Worm (Caenorhabditis elegans) whole organism, L1 larva: ENCODE results near the gene acs-20.
A peak's percentile ranks its signal among the peaks of the same experiment; 100 is the strongest.

Source experiments
- C16A3.4 ChIP-seq: fragments of 150-350 bp; optimal IDR thresholded peaks from 2 replicates; lab custom pipeline; 2014; ENCODE audit warnings: missing biosample characterization, missing genetic modification characterization
- alr-1 ChIP-seq: fragments of 200-800 bp; sonication (Bioruptor generic); optimal IDR thresholded peaks from 2 replicates; lab custom pipeline; 2018; ENCODE audit warnings: borderline replicate concordance, mild to moderate bottlenecking, missing genetic modification characterization, missing compliant biosample characterization
- blmp-1 ChIP-seq: fragments of 150-350 bp; optimal IDR thresholded peaks from 2 replicates; lab custom pipeline; 2014; ENCODE audit warnings: missing biosample characterization, missing genetic modification characterization
- ceh-88 ChIP-seq: fragments of 200-800 bp; sonication (Bioruptor generic); IDR thresholded peaks from 2 replicates; pipeline ENCODE4 v1.3.6; 2022; ENCODE audit warnings: missing genetic modification characterization, missing compliant biosample characterization
- ces-1 ChIP-seq: fragments of 150-350 bp; optimal IDR thresholded peaks from 2 replicates; lab custom pipeline; 2014; ENCODE audit warnings: missing biosample characterization, missing genetic modification reagents, missing genetic modification characterization
- dpl-1 ChIP-seq, 3 experiments: fragments of 150-350 bp in 2 of 3; sonication (generic microtip) in 1 of 3; optimal IDR thresholded peaks; 2 replicates each; lab custom pipeline; 2014 to 2017; ENCODE audit warnings: missing biosample characterization in 3 of 3, missing genetic modification characterization in 3 of 3, missing genetic modification reagents in 3 of 3
- dsc-1 ChIP-seq: sonication (generic microtip); optimal IDR thresholded peaks from 2 replicates; lab custom pipeline; 2016; ENCODE audit warnings: mild to moderate bottlenecking, missing genetic modification characterization, missing compliant biosample characterization
- efl-1 ChIP-seq, 4 experiments: fragments of 150-350 bp; optimal IDR thresholded peaks in 3 of 4; peaks in 1 of 4; 1 replicate in 1 of 4; 2 replicates in 3 of 4; lab custom pipeline; 2014; ENCODE audit warnings: missing biosample characterization in 2 of 4, missing genetic modification characterization in 2 of 4, missing genetic modification reagents in 2 of 4
- elt-2 ChIP-seq: sonication (generic microtip); optimal IDR thresholded peaks from 2 replicates; lab custom pipeline; 2016; ENCODE audit warnings: missing genetic modification characterization, mild to moderate bottlenecking, inconsistent platforms, missing compliant biosample characterization, missing genetic modification reagents
- elt-3 ChIP-seq, 6 experiments: fragments of 150-350 bp in 1 of 6; sonication (generic microtip); optimal IDR thresholded peaks; 2 replicates each; lab custom pipeline; 2017 to 2018; ENCODE audit warnings: missing biosample characterization in 6 of 6, missing genetic modification characterization in 6 of 6, inconsistent platforms in 1 of 6
- ets-5 ChIP-seq: fragments of 200-800 bp; sonication (Bioruptor generic); IDR thresholded peaks from 2 replicates; pipeline ENCODE4 v1.3.6; 2022; ENCODE audit warnings: missing genetic modification characterization, missing compliant biosample characterization
- fkh-8 ChIP-seq: sonication (generic microtip); optimal IDR thresholded peaks from 2 replicates; lab custom pipeline; 2016; ENCODE audit warnings: mild to moderate bottlenecking, missing genetic modification characterization, missing compliant biosample characterization
- fos-1 ChIP-seq: fragments of 150-350 bp; optimal IDR thresholded peaks from 2 replicates; lab custom pipeline; 2014; ENCODE audit warnings: missing biosample characterization, missing genetic modification characterization
- grh-1 ChIP-seq: fragments of 200-800 bp; sonication (Bioruptor generic); IDR thresholded peaks from 2 replicates; pipeline ENCODE4 v1.3.6; 2022; ENCODE audit warnings: missing genetic modification reagents, missing genetic modification characterization, missing compliant biosample characterization
- hlh-17 ChIP-seq: fragments of 200-800 bp; sonication (Bioruptor generic); optimal IDR thresholded peaks from 2 replicates; lab custom pipeline; 2018; ENCODE audit warnings: missing genetic modification characterization, mild to moderate bottlenecking, missing compliant biosample characterization, moderate library complexity, borderline replicate concordance
- hpl-2 ChIP-seq: fragments of 150-350 bp; optimal IDR thresholded peaks from 2 replicates; lab custom pipeline; 2014; ENCODE audit warnings: missing biosample characterization, missing genetic modification reagents, missing genetic modification characterization
- jun-1 ChIP-seq: fragments of 150-350 bp; optimal IDR thresholded peaks from 2 replicates; lab custom pipeline; 2014; ENCODE audit warnings: missing biosample characterization, missing genetic modification reagents, missing genetic modification characterization
- lin-13 ChIP-seq: fragments of 150-350 bp; optimal IDR thresholded peaks from 2 replicates; lab custom pipeline; 2014; ENCODE audit warnings: missing biosample characterization, missing genetic modification reagents, missing genetic modification characterization
- lin-35 ChIP-seq, 2 experiments: fragments of 150-350 bp; optimal IDR thresholded peaks; 2 replicates each; lab custom pipeline; 2014; ENCODE audit warnings: missing biosample characterization in 2 of 2, missing genetic modification characterization in 2 of 2, missing genetic modification reagents in 2 of 2
- lin-39 ChIP-seq: fragments of 150-350 bp; optimal IDR thresholded peaks from 2 replicates; lab custom pipeline; 2014; ENCODE audit warnings: missing biosample characterization, missing genetic modification reagents, missing genetic modification characterization
- lsy-2 ChIP-seq, 2 experiments: fragments of 150-350 bp; optimal IDR thresholded peaks; 2 replicates each; lab custom pipeline; 2014; ENCODE audit warnings: missing biosample characterization in 2 of 2, missing genetic modification characterization in 2 of 2
- mab-9 ChIP-seq: fragments of 200-800 bp; sonication (Bioruptor generic); IDR thresholded peaks from 2 replicates; pipeline ENCODE4 v1.3.6; 2022; ENCODE audit warnings: missing genetic modification reagents, missing genetic modification characterization, missing compliant biosample characterization
- mep-1 ChIP-seq: fragments of 150-350 bp; optimal IDR thresholded peaks from 2 replicates; lab custom pipeline; 2014; ENCODE audit warnings: missing biosample characterization, missing genetic modification characterization
- nhr-11 ChIP-seq: fragments of 150-350 bp; optimal IDR thresholded peaks from 2 replicates; lab custom pipeline; 2014; ENCODE audit warnings: missing biosample characterization, missing genetic modification characterization
- nhr-20 ChIP-seq: sonication (generic microtip); optimal IDR thresholded peaks from 2 replicates; lab custom pipeline; 2016; ENCODE audit warnings: mild to moderate bottlenecking, missing genetic modification characterization, missing compliant biosample characterization
- nhr-237 ChIP-seq: fragments of 150-350 bp; optimal IDR thresholded peaks from 2 replicates; lab custom pipeline; 2014; ENCODE audit warnings: missing biosample characterization, missing genetic modification characterization
- nhr-28 ChIP-seq: fragments of 150-350 bp; optimal IDR thresholded peaks from 2 replicates; lab custom pipeline; 2014; ENCODE audit warnings: missing biosample characterization, missing genetic modification characterization
- nhr-71 ChIP-seq: sonication (generic microtip); optimal IDR thresholded peaks from 2 replicates; lab custom pipeline; 2016; ENCODE audit warnings: mild to moderate bottlenecking, missing genetic modification characterization, moderate library complexity, missing compliant biosample characterization
- nhr-76 ChIP-seq: sonication (generic microtip); optimal IDR thresholded peaks from 2 replicates; lab custom pipeline; 2017; ENCODE audit warnings: missing biosample characterization, missing genetic modification characterization
- nhr-77 ChIP-seq: fragments of 150-350 bp; optimal IDR thresholded peaks from 2 replicates; lab custom pipeline; 2014; ENCODE audit warnings: missing biosample characterization, missing genetic modification characterization
- nhr-85 ChIP-seq: sonication (generic microtip); peaks from one replicate; lab custom pipeline; 2016; ENCODE audit warnings: missing genetic modification characterization, inconsistent platforms, missing compliant biosample characterization
- nhr-90 ChIP-seq: sonication (generic microtip); optimal IDR thresholded peaks from 2 replicates; lab custom pipeline; 2016; ENCODE audit warnings: mild to moderate bottlenecking, missing genetic modification characterization, missing compliant biosample characterization; ENCODE audit not compliant: poor library complexity
- rnt-1 ChIP-seq: sonication (generic microtip); optimal IDR thresholded peaks from 2 replicates; lab custom pipeline; 2016; ENCODE audit warnings: mild to moderate bottlenecking, missing genetic modification characterization, moderate library complexity, missing compliant biosample characterization
- snpc-4 ChIP-seq: fragments of 150-350 bp; optimal IDR thresholded peaks from 2 replicates; lab custom pipeline; 2014; ENCODE audit warnings: missing biosample characterization, missing genetic modification characterization
- snu-23 ChIP-seq: sonication (generic microtip); optimal IDR thresholded peaks from 2 replicates; lab custom pipeline; 2016; ENCODE audit warnings: missing genetic modification characterization, missing compliant biosample characterization
- sox-4 ChIP-seq: sonication (generic microtip); optimal IDR thresholded peaks from 2 replicates; lab custom pipeline; 2016; ENCODE audit warnings: missing genetic modification characterization, missing compliant biosample characterization
- sptf-1 ChIP-seq: fragments of 150-350 bp; optimal IDR thresholded peaks from 2 replicates; lab custom pipeline; 2014; ENCODE audit warnings: missing biosample characterization, missing genetic modification characterization
- tbx-2 ChIP-seq: sonication (generic microtip); optimal IDR thresholded peaks from 2 replicates; lab custom pipeline; 2016; ENCODE audit warnings: missing genetic modification characterization, missing compliant biosample characterization
- tlp-1 ChIP-seq: fragments of 150-350 bp; optimal IDR thresholded peaks from 2 replicates; lab custom pipeline; 2014; ENCODE audit warnings: missing biosample characterization, missing genetic modification characterization
- unc-30 ChIP-seq: sonication (generic microtip); optimal IDR thresholded peaks from 2 replicates; lab custom pipeline; 2017; ENCODE audit warnings: missing biosample characterization, missing genetic modification characterization
- unc-62 ChIP-seq: fragments of 150-350 bp; optimal IDR thresholded peaks from 2 replicates; lab custom pipeline; 2014; ENCODE audit warnings: missing biosample characterization, missing genetic modification reagents, missing genetic modification characterization
- unc-86 ChIP-seq: sonication (generic microtip); optimal IDR thresholded peaks from 2 replicates; lab custom pipeline; 2016; ENCODE audit warnings: missing genetic modification characterization, missing compliant biosample characterization
- unc-98 ChIP-seq: fragments of 200-800 bp; sonication (Bioruptor generic); IDR thresholded peaks from 2 replicates; pipeline ENCODE4 v1.3.6; 2022; ENCODE audit warnings: missing genetic modification characterization, missing compliant biosample characterization
- vab-15 ChIP-seq: sonication (generic microtip); optimal IDR thresholded peaks from 2 replicates; lab custom pipeline; 2017; ENCODE audit warnings: missing genotype, mild to moderate bottlenecking, missing genetic modification characterization, missing compliant biosample characterization
- zag-1 ChIP-seq: fragments of 150-350 bp; optimal IDR thresholded peaks from 2 replicates; lab custom pipeline; 2014; ENCODE audit warnings: missing biosample characterization, missing genetic modification characterization
- ztf-4 ChIP-seq: fragments of 150-350 bp; optimal IDR thresholded peaks from 2 replicates; lab custom pipeline; 2014; ENCODE audit warnings: missing biosample characterization, missing genetic modification characterization

The acs-20 gene

DNA sequence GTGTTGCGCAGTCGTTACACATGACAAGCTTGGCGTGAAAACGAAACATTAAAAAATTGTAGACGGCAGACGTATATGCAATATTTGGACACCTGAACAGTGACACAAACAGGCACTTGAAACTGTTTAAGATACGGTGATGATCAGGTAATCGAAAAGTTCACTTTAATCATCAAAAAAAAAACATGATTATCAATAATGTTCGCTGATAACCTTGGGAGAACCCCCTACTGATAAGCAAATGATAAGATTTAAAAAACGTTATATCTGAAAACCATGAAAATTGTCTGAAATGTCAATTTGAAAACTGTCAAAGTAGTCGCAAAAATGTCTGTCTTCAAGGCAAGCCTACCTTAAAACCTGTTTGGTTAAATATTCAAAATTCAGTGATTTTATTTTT, 1.5 kb upstream of the acs-20 start:
- TF ChIP-seq elt-2: peak; percentile 5
- TF ChIP-seq sox-4 (tag; lab: Kevin White, UChicago): no peak

ce11 chrIV:12396645-12397258, 1.8 kb downstream of the acs-20 start:
- TF ChIP-seq snu-23: peak; percentile 18
- no peak for TF ChIP-seq unc-86 (tag; lab: Kevin White, UChicago)
- peak; percentile 19 for TF ChIP-seq nhr-90
- TF ChIP-seq nhr-77 (tag; lab: Kevin White, UChicago): no peak
- peak; percentile 99 for TF ChIP-seq blmp-1
- TF ChIP-seq dsc-1 (tag; lab: Kevin White, UChicago): peak; percentile 45
- TF ChIP-seq nhr-237 (tag; lab: Kevin White, UChicago): no peak
- TF ChIP-seq jun-1: peak; percentile 15
- TF ChIP-seq tbx-2 (tag; lab: Kevin White, UChicago): no peak
- peak; percentile 56 for TF ChIP-seq ztf-4 (tag; lab: Kevin White, UChicago)
- TF ChIP-seq lsy-2 (tag; optimal IDR thresholded peaks at IDR 0.05; lab: Kevin White, UChicago): peak; percentile 16 to 54
- peak in 1 of 6 experiments; percentile 28 for TF ChIP-seq elt-3 (tag; optimal IDR thresholded peaks at IDR 0.05; lab: Kevin White, UChicago)
- TF ChIP-seq nhr-20 (tag; lab: Kevin White, UChicago): peak; percentile 15
- TF ChIP-seq mep-1 (tag; lab: Kevin White, UChicago): peak; percentile 73
- TF ChIP-seq ets-5: no peak
- TF ChIP-seq lin-35 (GFP tag; optimal IDR thresholded peaks at IDR 0.05; lab: Kevin White, UChicago): peak in 1 of 2 experiments; percentile 50
- peak; percentile 80 for TF ChIP-seq nhr-85 (tag; lab: Kevin White, UChicago)
- peak in 2 of 3 experiments; percentile 0 to 33 for TF ChIP-seq dpl-1 (GFP tag; optimal IDR thresholded peaks at IDR 0.05; lab: Kevin White, UChicago)
- TF ChIP-seq grh-1 (GFP tag; lab: Robert Waterston, UW): peak; percentile 67
- no peak for TF ChIP-seq tlp-1 (tag; lab: Kevin White, UChicago)
- no peak for TF ChIP-seq sox-4 (tag; lab: Kevin White, UChicago)
- peak; percentile 23 to 28 for TF ChIP-seq efl-1 (optimal IDR thresholded peaks at IDR 0.05; lab: Kevin White, UChicago)
- TF ChIP-seq efl-1 (GFP tag; optimal IDR thresholded peaks at IDR 0.05 in 1 of 2; lab: Kevin White, UChicago): peak in 1 of 2 experiments; percentile 6

ce11 chrIV:12391003-12391637, 7.4 kb downstream of the acs-20 start, which contains the start of the genes rps-23 and dpm-3:
Gene rps-23, minus strand, starts transcription at chrIV:12391053.
Gene dpm-3, plus strand, starts transcription at chrIV:12391587.
- peak; percentile 87 for TF ChIP-seq ceh-88 (GFP tag; lab: Robert Waterston, UW)
- TF ChIP-seq nhr-237 (tag; lab: Kevin White, UChicago): peak; percentile 62
- peak; percentile 91 for TF ChIP-seq fos-1 (tag; lab: Kevin White, UChicago)
- peak; percentile 99 for TF ChIP-seq rnt-1 (tag; lab: Kevin White, UChicago)
- TF ChIP-seq zag-1 (tag; lab: Kevin White, UChicago): peak; percentile 65
- TF ChIP-seq nhr-71: peak; percentile 97
- TF ChIP-seq lin-39 (tag; lab: Kevin White, UChicago): peak; percentile 85
- no peak for TF ChIP-seq unc-62 (GFP tag; lab: Kevin White, UChicago)
- no peak for TF ChIP-seq unc-30
- peak; percentile 98 for TF ChIP-seq fkh-8
- no peak for TF ChIP-seq hlh-17 (GFP tag; lab: Kevin White, UChicago)
- TF ChIP-seq ces-1 (GFP tag; lab: Kevin White, UChicago): no peak
- peak; percentile 94 for TF ChIP-seq vab-15 (tag; lab: Kevin White, UChicago)
- TF ChIP-seq lsy-2 (tag; optimal IDR thresholded peaks at IDR 0.05; lab: Kevin White, UChicago): peak; percentile 100
- TF ChIP-seq snpc-4 (tag; lab: Kevin White, UChicago): peak; percentile 75
- peak; percentile 93 for TF ChIP-seq lin-13 (GFP tag; lab: Kevin White, UChicago)
- peak; percentile 94 for TF ChIP-seq nhr-20 (tag; lab: Kevin White, UChicago)
- TF ChIP-seq nhr-76 (tag; lab: Kevin White, UChicago): no peak
- TF ChIP-seq hpl-2 (GFP tag; lab: Kevin White, UChicago): peak; percentile 55
- peak; percentile 87 for TF ChIP-seq nhr-11 (tag; lab: Kevin White, UChicago)
- TF ChIP-seq unc-86 (tag; lab: Kevin White, UChicago): peak; percentile 91
- peak; percentile 97 for TF ChIP-seq C16A3.4
- TF ChIP-seq sox-4 (tag; lab: Kevin White, UChicago): peak; percentile 79
- peak; percentile 93 to 96 for TF ChIP-seq efl-1 (optimal IDR thresholded peaks at IDR 0.05; lab: Kevin White, UChicago)
- peak; percentile 87 to 98 for TF ChIP-seq efl-1 (GFP tag; optimal IDR thresholded peaks at IDR 0.05 in 1 of 2; lab: Kevin White, UChicago)
- peak; percentile 90 for TF ChIP-seq unc-98 (GFP tag; lab: Robert Waterston, UW)
- no peak for TF ChIP-seq alr-1 (tag; lab: Kevin White, UChicago)
- TF ChIP-seq mab-9 (GFP tag; lab: Robert Waterston, UW): peak; percentile 93
- TF ChIP-seq ztf-4 (tag; lab: Kevin White, UChicago): peak; percentile 83
- TF ChIP-seq lin-35 (GFP tag; optimal IDR thresholded peaks at IDR 0.05; lab: Kevin White, UChicago): peak; percentile 88 to 93
- TF ChIP-seq nhr-28 (tag; lab: Kevin White, UChicago): no peak
- TF ChIP-seq sptf-1 (tag; lab: Kevin White, UChicago): no peak
